Worm (Caenorhabditis elegans): ENCODE measurements around the gene F40G12.9.

DNA sequence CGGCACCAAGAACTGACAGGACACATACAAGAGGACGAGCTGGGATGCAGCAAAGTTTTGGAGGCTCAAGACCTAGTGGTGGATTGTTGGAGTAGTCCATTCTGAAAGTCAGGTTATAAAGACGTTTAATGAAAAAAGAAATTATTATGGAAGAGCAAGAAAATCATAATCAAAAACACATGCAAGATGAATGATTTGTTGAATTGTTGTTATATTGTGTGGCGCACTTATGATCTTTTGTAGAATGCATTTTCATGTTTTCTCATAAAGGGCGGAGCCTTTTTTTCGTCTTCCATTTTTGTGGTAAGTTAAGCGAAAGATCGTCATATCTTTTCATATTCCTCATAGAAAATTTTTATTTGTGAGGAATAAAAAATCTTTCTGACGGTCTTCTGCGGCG lies 34.1 kb downstream of the F40G12.9 start, which contains the start of gene F47B8.2:
- TF ChIP-seq dao-5 (tag; optimal IDR thresholded peaks at IDR 0.05) (no peak), him-1 (tag; optimal IDR thresholded peaks at IDR 0.05) (no peak), W03F9.2 (tag; optimal IDR thresholded peaks at IDR 0.05) (no peak)
